Fruit fly (Drosophila melanogaster) whole organism, wandering third instar larva: ENCODE data around the gene nes.

Experiments used
- Dif ChIP-seq: fragments of 200-275, 200-300 bp; sonication (Bioruptor generic); optimal IDR thresholded peaks from 2 replicates; lab custom pipeline; 2018; ENCODE audit warnings: missing biosample characterization, missing genetic modification characterization; ENCODE audit not compliant: partially characterized antibody
- OdsH ChIP-seq: fragments of 200-800 bp; sonication (Bioruptor generic); optimal IDR thresholded peaks from 2 replicates; lab custom pipeline; 2016; ENCODE audit warnings: missing biosample characterization, mild to moderate bottlenecking, missing genetic modification characterization
- br ChIP-seq: fragments of 200-800 bp; sonication (Bioruptor generic); optimal IDR thresholded peaks from 2 replicates; lab custom pipeline; 2016; ENCODE audit warnings: missing biosample characterization, missing genetic modification characterization
- dl ChIP-seq, 2 experiments: fragments of 175-275, 200-275 bp in 1 of 2; fragments of 200-275 bp in 1 of 2; sonication (Bioruptor generic); optimal IDR thresholded peaks; lab custom pipeline; 2018; ENCODE audit warnings: mild to moderate bottlenecking in 2 of 2, missing biosample characterization in 2 of 2, missing genetic modification characterization in 2 of 2, moderate library complexity in 2 of 2; ENCODE audit not compliant: partially characterized antibody in 2 of 2, insufficient read depth in 1 of 2
- pan ChIP-seq: fragments of >200 bp; optimal IDR thresholded peaks from 2 replicates; lab custom pipeline; 2017
- rgr ChIP-seq: fragments of 200-800 bp; sonication (Bioruptor generic); optimal IDR thresholded peaks from 3 replicates; lab custom pipeline; 2016; ENCODE audit warnings: missing biosample characterization, mild to moderate bottlenecking, missing genetic modification characterization
- tai ChIP-seq: sonication (Bioruptor generic); optimal IDR thresholded peaks from 2 replicates; lab custom pipeline; 2016; ENCODE audit warnings: missing biosample characterization, missing genetic modification characterization

- TF ChIP-seq pan (lab: Kevin White, UChicago): no peak
- TF ChIP-seq OdsH (GFP tag; lab: Kevin White, UChicago): no peak
- TF ChIP-seq dl (GFP tag; optimal IDR thresholded peaks at IDR 0.05; lab: Kevin White, UChicago; ENCODE audit: insufficient read depth in 1 of 2, partially characterized antibody in 2 of 2): no peak
- no peak for TF ChIP-seq rgr (GFP tag; lab: Kevin White, UChicago)
- no peak for TF ChIP-seq tai
- TF ChIP-seq Dif (GFP tag; lab: Kevin White, UChicago): no peak
- no peak for TF ChIP-seq br
Observed at dm6 chr3L:19236060-19236459, 24.4 kb downstream of the nes start, which contains the start of gene CG33647.
